Fruit fly (Drosophila melanogaster) whole organism, pupa: Measurements from ENCODE around the gene Lk6.

Experiments used
- CG12605 ChIP-seq: fragments of 200-800 bp; sonication (Bioruptor generic); IDR thresholded peaks from 2 replicates; pipeline ENCODE4 v1.3.6; 2022; ENCODE audit warnings: missing biosample characterization, missing genetic modification characterization
- CG17806 ChIP-seq: fragments of 200-800 bp; sonication (Bioruptor generic); optimal IDR thresholded peaks from 2 replicates; lab custom pipeline; 2018; ENCODE audit warnings: missing biosample characterization, mild to moderate bottlenecking, missing genetic modification characterization, moderate library complexity
- CG32121 ChIP-seq: fragments of 200-800 bp; sonication (Bioruptor generic); IDR thresholded peaks from 2 replicates; pipeline ENCODE4 v1.3.6; 2022; ENCODE audit warnings: missing biosample characterization, missing genetic modification characterization
- CG34367 ChIP-seq: fragments of 200-800 bp; sonication (Bioruptor generic); optimal IDR thresholded peaks from 2 replicates; lab custom pipeline; 2018; ENCODE audit warnings: missing biosample characterization, mild to moderate bottlenecking, missing genetic modification characterization
- CG8159 ChIP-seq: fragments of 200-800 bp; sonication (Bioruptor generic); optimal IDR thresholded peaks from 3 replicates; lab custom pipeline; 2018; ENCODE audit warnings: missing biosample characterization, mild to moderate bottlenecking, missing genetic modification characterization, moderate library complexity
- CG8301 ChIP-seq: fragments of 200-800 bp; sonication (Bioruptor generic); optimal IDR thresholded peaks from 2 replicates; lab custom pipeline; 2018; ENCODE audit warnings: missing biosample characterization, mild to moderate bottlenecking, missing genetic modification characterization
- CG9948 ChIP-seq: fragments of 200-800 bp; sonication (Bioruptor generic); optimal IDR thresholded peaks from 2 replicates; lab custom pipeline; 2018; ENCODE audit warnings: missing biosample characterization, mild to moderate bottlenecking, missing genetic modification characterization, moderate library complexity
- D1 ChIP-seq: fragments of 200-800 bp; sonication (Bioruptor generic); optimal IDR thresholded peaks from 2 replicates; lab custom pipeline; 2018; ENCODE audit warnings: missing biosample characterization, mild to moderate bottlenecking, missing genetic modification characterization, moderate library complexity
- Pif1A ChIP-seq: fragments of 200-800 bp; sonication (Bioruptor generic); optimal IDR thresholded peaks from 3 replicates; lab custom pipeline; 2016; ENCODE audit warnings: missing biosample characterization, missing genetic modification characterization
- Pif1B ChIP-seq: fragments of 200-800 bp; sonication (Bioruptor generic); optimal IDR thresholded peaks from 3 replicates; lab custom pipeline; 2016; ENCODE audit warnings: missing biosample characterization, missing genetic modification characterization
- Snoo ChIP-seq: fragments of 200-800 bp; sonication (Bioruptor generic); optimal IDR thresholded peaks from 3 replicates; lab custom pipeline; 2017; ENCODE audit warnings: missing biosample characterization, mild to moderate bottlenecking, missing genetic modification characterization, inconsistent platforms
- fd96Ca ChIP-seq: fragments of 200-800 bp; sonication (Bioruptor generic); IDR thresholded peaks from 3 replicates; pipeline ENCODE4 v1.3.6; 2022; ENCODE audit warnings: missing biosample characterization, missing genetic modification characterization
- gl ChIP-seq: fragments of 200-800 bp; sonication (Bioruptor generic); optimal IDR thresholded peaks from 2 replicates; lab custom pipeline; 2018; ENCODE audit warnings: missing biosample characterization, mild to moderate bottlenecking, missing genetic modification characterization
- rn ChIP-seq: fragments of 200-800 bp; sonication (Bioruptor generic); IDR thresholded peaks from 2 replicates; pipeline ENCODE4 v1.3.6; 2022; ENCODE audit warnings: missing biosample characterization, missing genetic modification characterization

- TF ChIP-seq CG34367 (tag; lab: Kevin White, UChicago) (no peak), CG12605 (GFP tag; lab: Robert Waterston, UW) (no peak), CG9948 (no peak), Snoo (tag; lab: Kevin White, UChicago) (no peak), CG8159 (tag; lab: Kevin White, UChicago) (no peak), fd96Ca (GFP tag; lab: Robert Waterston, UW) (no peak), CG32121 (GFP tag; lab: Robert Waterston, UW) (no peak), Pif1A (no peak), CG17806 (tag; lab: Kevin White, UChicago) (no peak), D1 (tag; lab: Kevin White, UChicago) (no peak), CG8301 (no peak), gl (no peak), Pif1B (GFP tag; lab: Kevin White, UChicago) (no peak), rn (no peak)
Observed at dm6 chr3R:11761718-11762117, 2.5 kb downstream of the Lk6 start.
